Worm (Caenorhabditis elegans) whole organism, L2 larva: ENCODE data around the gene nhr-131.

ENCODE experiments used
- F13H6.1 ChIP-seq: sonication (generic microtip); optimal IDR thresholded peaks from 2 replicates; lab custom pipeline; 2016; ENCODE audit warnings: missing genetic modification characterization, missing compliant biosample characterization
- R02D3.7 ChIP-seq: fragments of 150-350 bp; optimal IDR thresholded peaks from 2 replicates; lab custom pipeline; 2014; ENCODE audit warnings: missing biosample characterization, missing genetic modification characterization
- egl-27 ChIP-seq: sonication (generic microtip); optimal IDR thresholded peaks from 3 replicates; lab custom pipeline; 2017; ENCODE audit warnings: missing biosample characterization, missing genetic modification reagents, missing genetic modification characterization
- elt-3 ChIP-seq: sonication (generic microtip); optimal IDR thresholded peaks from 2 replicates; lab custom pipeline; 2017; ENCODE audit warnings: missing biosample characterization, missing genetic modification characterization
- lin-39 ChIP-seq: fragments of 150-350 bp; optimal IDR thresholded peaks from 2 replicates; lab custom pipeline; 2014; ENCODE audit warnings: missing biosample characterization, missing genetic modification reagents, missing genetic modification characterization
- lsy-2 ChIP-seq, 2 experiments: fragments of 150-350 bp in 1 of 2; sonication (generic microtip) in 1 of 2; optimal IDR thresholded peaks; 2 replicates each; lab custom pipeline; 2014 to 2017; ENCODE audit warnings: missing biosample characterization in 2 of 2, missing genetic modification characterization in 2 of 2
- nhr-11 ChIP-seq: fragments of 150-350 bp; optimal IDR thresholded peaks from 2 replicates; lab custom pipeline; 2014; ENCODE audit warnings: missing biosample characterization, missing genetic modification characterization
- nhr-25 ChIP-seq: fragments of 150-350 bp; sonication (generic microtip); optimal IDR thresholded peaks from 3 replicates; lab custom pipeline; 2014; ENCODE audit warnings: missing biosample characterization, missing genetic modification characterization
- nhr-6 ChIP-seq: fragments of 150-350 bp; optimal IDR thresholded peaks from 2 replicates; lab custom pipeline; 2014; ENCODE audit warnings: missing biosample characterization, missing genetic modification characterization
- snpc-4 ChIP-seq: fragments of 150-350 bp; optimal IDR thresholded peaks from 2 replicates; lab custom pipeline; 2014; ENCODE audit warnings: missing biosample characterization, missing genetic modification characterization
- ztf-11 ChIP-seq: sonication (generic microtip); optimal IDR thresholded peaks from 2 replicates; lab custom pipeline; 2017; ENCODE audit warnings: missing biosample characterization, missing genetic modification characterization

- TF ChIP-seq nhr-6 (tag; lab: Kevin White, UChicago) (no peak), lsy-2 (tag; optimal IDR thresholded peaks at IDR 0.05; lab: Kevin White, UChicago) (no peak), nhr-11 (tag; lab: Kevin White, UChicago) (no peak), ztf-11 (no peak), F13H6.1 (tag; lab: Kevin White, UChicago) (no peak), R02D3.7 (tag; lab: Kevin White, UChicago) (no peak), egl-27 (no peak), elt-3 (no peak), lin-39 (tag; lab: Kevin White, UChicago) (no peak), nhr-25 (tag; lab: Kevin White, UChicago) (no peak), snpc-4 (tag; lab: Kevin White, UChicago) (no peak)
Measured at ce11 chrV:457839-458238, 36.3 kb upstream of the nhr-131 start.
